Worm (Caenorhabditis elegans) whole organism, late embryonic: Measurements from ENCODE around the gene sap-49.
A peak's percentile ranks its signal among the peaks of the same experiment; 100 is the strongest.

Experiments used
- C08G9.2 ChIP-seq: sonication (generic microtip); optimal IDR thresholded peaks from 2 replicates; lab custom pipeline; 2016; ENCODE audit warnings: mild to moderate bottlenecking, missing genetic modification characterization, moderate library complexity, missing compliant biosample characterization
- C38D4.7 ChIP-seq: fragments of 200-800 bp; sonication (Bioruptor generic); optimal IDR thresholded peaks from 2 replicates; lab custom pipeline; 2018; ENCODE audit warnings: mild to moderate bottlenecking, missing genetic modification characterization, moderate library complexity, missing compliant biosample characterization
- F13H6.1 ChIP-seq: sonication (generic microtip); optimal IDR thresholded peaks from 2 replicates; lab custom pipeline; 2016; ENCODE audit warnings: missing genetic modification characterization, missing compliant biosample characterization
- K09A11.1 ChIP-seq: sonication (generic microtip); optimal IDR thresholded peaks from 2 replicates; lab custom pipeline; 2017; ENCODE audit warnings: antibody characterized with exemption, mild to moderate bottlenecking, missing genetic modification characterization, missing compliant biosample characterization; ENCODE audit not compliant: insufficient read depth
- ahr-1 ChIP-seq: sonication (generic microtip); optimal IDR thresholded peaks from 2 replicates; lab custom pipeline; 2016; ENCODE audit warnings: missing genetic modification characterization, missing compliant biosample characterization
- ceh-14 ChIP-seq: sonication (generic microtip); optimal IDR thresholded peaks from 2 replicates; lab custom pipeline; 2016; ENCODE audit warnings: missing genotype, missing genetic modification characterization, missing compliant biosample characterization
- ceh-2 ChIP-seq: sonication (generic microtip); optimal IDR thresholded peaks from 2 replicates; lab custom pipeline; 2016; ENCODE audit warnings: missing genotype, missing genetic modification characterization, missing compliant biosample characterization
- ceh-24 ChIP-seq: sonication (generic microtip); optimal IDR thresholded peaks from 2 replicates; lab custom pipeline; 2016; ENCODE audit warnings: mild to moderate bottlenecking, missing genetic modification characterization, missing compliant biosample characterization
- ceh-31 ChIP-seq: sonication (generic microtip); optimal IDR thresholded peaks from 2 replicates; lab custom pipeline; 2016; ENCODE audit warnings: missing genetic modification characterization, missing compliant biosample characterization
- ceh-34 ChIP-seq: sonication (generic microtip); optimal IDR thresholded peaks from 2 replicates; lab custom pipeline; 2016; ENCODE audit warnings: mild to moderate bottlenecking, missing genetic modification characterization, missing compliant biosample characterization
- ceh-48 ChIP-seq: sonication (generic microtip); optimal IDR thresholded peaks from 2 replicates; lab custom pipeline; 2016; ENCODE audit warnings: missing genetic modification characterization, inconsistent platforms, missing compliant biosample characterization
- ceh-6 ChIP-seq: fragments of 200-800 bp; sonication (Bioruptor generic); optimal IDR thresholded peaks from 2 replicates; lab custom pipeline; 2018; ENCODE audit warnings: mild to moderate bottlenecking, missing genetic modification characterization, missing compliant biosample characterization
- dmd-4 ChIP-seq: sonication (generic microtip); optimal IDR thresholded peaks from 2 replicates; lab custom pipeline; 2016; ENCODE audit warnings: borderline replicate concordance, missing genetic modification characterization, missing compliant biosample characterization
- dve-1 ChIP-seq: sonication (generic microtip); optimal IDR thresholded peaks from 2 replicates; lab custom pipeline; 2017; ENCODE audit warnings: antibody characterized with exemption, mild to moderate bottlenecking, missing genetic modification characterization, missing compliant biosample characterization
- elt-2 ChIP-seq: sonication (generic microtip); optimal IDR thresholded peaks from 2 replicates; lab custom pipeline; 2016; ENCODE audit warnings: missing genetic modification reagents, missing genetic modification characterization, missing compliant biosample characterization
- eyg-1 ChIP-seq: sonication (generic microtip); optimal IDR thresholded peaks from 2 replicates; lab custom pipeline; 2016; ENCODE audit warnings: missing genotype, missing genetic modification characterization, missing compliant biosample characterization
- fax-1 ChIP-seq: sonication (generic microtip); optimal IDR thresholded peaks from 2 replicates; lab custom pipeline; 2016; ENCODE audit warnings: missing genotype, missing genetic modification characterization, missing compliant biosample characterization
- hlh-15 ChIP-seq: sonication (generic microtip); optimal IDR thresholded peaks from 2 replicates; lab custom pipeline; 2016; ENCODE audit warnings: missing genetic modification characterization, missing compliant biosample characterization
- hlh-30 ChIP-seq: sonication (generic microtip); optimal IDR thresholded peaks from 2 replicates; lab custom pipeline; 2017; ENCODE audit warnings: antibody characterized with exemption, missing genetic modification characterization, missing compliant biosample characterization; ENCODE audit not compliant: insufficient read depth
- hlh-6 ChIP-seq: sonication (generic microtip); optimal IDR thresholded peaks from 2 replicates; lab custom pipeline; 2016; ENCODE audit warnings: missing genotype, missing genetic modification characterization, missing compliant biosample characterization
- lim-6 ChIP-seq: sonication (generic microtip); optimal IDR thresholded peaks from 2 replicates; lab custom pipeline; 2016; ENCODE audit warnings: missing genetic modification characterization, missing compliant biosample characterization
- lin-11 ChIP-seq: fragments of 200-800 bp; sonication (Bioruptor generic); optimal IDR thresholded peaks from 2 replicates; lab custom pipeline; 2018; ENCODE audit warnings: mild to moderate bottlenecking, missing genetic modification characterization, missing compliant biosample characterization
- madf-2 ChIP-seq: sonication (generic microtip); optimal IDR thresholded peaks from 2 replicates; lab custom pipeline; 2017; ENCODE audit warnings: missing genetic modification characterization, missing compliant biosample characterization
- mec-3 ChIP-seq: sonication (generic microtip); optimal IDR thresholded peaks from 2 replicates; lab custom pipeline; 2016; ENCODE audit warnings: borderline replicate concordance, missing genetic modification characterization, missing compliant biosample characterization
- nfya-1 ChIP-seq: sonication (generic microtip); optimal IDR thresholded peaks from 2 replicates; lab custom pipeline; 2017; ENCODE audit warnings: missing genetic modification characterization, mild to moderate bottlenecking, missing compliant biosample characterization, antibody characterized with exemption, moderate library complexity
- nhr-11 ChIP-seq: fragments of 150-350 bp; optimal IDR thresholded peaks from 2 replicates; lab custom pipeline; 2014; ENCODE audit warnings: missing biosample characterization, missing genetic modification characterization
- npax-4 ChIP-seq: sonication (generic microtip); optimal IDR thresholded peaks from 2 replicates; lab custom pipeline; 2016; ENCODE audit warnings: missing genetic modification characterization, missing compliant biosample characterization
- odd-2 ChIP-seq: sonication (generic microtip); optimal IDR thresholded peaks from 2 replicates; lab custom pipeline; 2017; ENCODE audit warnings: antibody characterized with exemption, mild to moderate bottlenecking, missing genetic modification characterization, missing compliant biosample characterization
- pat-9 ChIP-seq: fragments of 200-800 bp; sonication (Bioruptor generic); optimal IDR thresholded peaks from 2 replicates; lab custom pipeline; 2018; ENCODE audit warnings: mild to moderate bottlenecking, missing genetic modification characterization, moderate library complexity, missing compliant biosample characterization
- pax-1 ChIP-seq: fragments of 150-350 bp; optimal IDR thresholded peaks from 2 replicates; lab custom pipeline; 2014; ENCODE audit warnings: missing biosample characterization, missing genetic modification characterization
- pha-2 ChIP-seq: sonication (generic microtip); optimal IDR thresholded peaks from 2 replicates; lab custom pipeline; 2017; ENCODE audit warnings: mild to moderate bottlenecking, missing genetic modification characterization, missing compliant biosample characterization
- pha-4 ChIP-seq: fragments of 150-350 bp; optimal IDR thresholded peaks from 2 replicates; lab custom pipeline; 2018; ENCODE audit warnings: missing biosample characterization, missing genetic modification reagents, missing genetic modification characterization
- pqm-1 ChIP-seq: sonication (generic microtip); optimal IDR thresholded peaks from 2 replicates; lab custom pipeline; 2016; ENCODE audit warnings: missing genetic modification characterization, missing compliant biosample characterization
- pros-1 ChIP-seq: fragments of 150-350 bp; optimal IDR thresholded peaks from 2 replicates; lab custom pipeline; 2014; ENCODE audit warnings: missing biosample characterization, missing genetic modification reagents, missing genetic modification characterization
- rnt-1 ChIP-seq: sonication (generic microtip); optimal IDR thresholded peaks from 2 replicates; lab custom pipeline; 2016; ENCODE audit warnings: missing genetic modification characterization, missing compliant biosample characterization
- sdc-2 ChIP-seq: sonication (generic microtip); optimal IDR thresholded peaks from 2 replicates; lab custom pipeline; 2016; ENCODE audit warnings: missing genotype, missing genetic modification characterization, missing compliant biosample characterization
- sox-2 ChIP-seq: fragments of 200-800 bp; sonication (Bioruptor generic); IDR thresholded peaks from 2 replicates; pipeline ENCODE4 v1.3.6; 2022; ENCODE audit warnings: missing genetic modification reagents, missing genetic modification characterization, missing compliant biosample characterization
- sox-4 ChIP-seq: sonication (generic microtip); optimal IDR thresholded peaks from 2 replicates; lab custom pipeline; 2017; ENCODE audit warnings: mild to moderate bottlenecking, missing genetic modification characterization, inconsistent platforms, missing compliant biosample characterization
- syd-9 ChIP-seq: sonication (generic microtip); optimal IDR thresholded peaks from 2 replicates; lab custom pipeline; 2016; ENCODE audit warnings: mild to moderate bottlenecking, missing genetic modification characterization, moderate library complexity, missing compliant biosample characterization
- tbx-2 ChIP-seq: sonication (generic microtip); optimal IDR thresholded peaks from 2 replicates; lab custom pipeline; 2016; ENCODE audit warnings: missing genetic modification characterization, missing compliant biosample characterization
- tbx-7 ChIP-seq: sonication (generic microtip); optimal IDR thresholded peaks from 2 replicates; lab custom pipeline; 2016; ENCODE audit warnings: missing genotype, missing genetic modification characterization, missing compliant biosample characterization
- ttx-3 ChIP-seq: sonication (generic microtip); optimal IDR thresholded peaks from 2 replicates; lab custom pipeline; 2016; ENCODE audit warnings: missing genetic modification reagents, missing genetic modification characterization, missing compliant biosample characterization
- unc-42 ChIP-seq: sonication (generic microtip); optimal IDR thresholded peaks from 2 replicates; lab custom pipeline; 2016; ENCODE audit warnings: missing genotype, missing genetic modification characterization, missing compliant biosample characterization
- unc-55 ChIP-seq: sonication (generic microtip); optimal IDR thresholded peaks from 2 replicates; lab custom pipeline; 2017; ENCODE audit warnings: missing biosample characterization, missing genetic modification reagents, missing genetic modification characterization
- unc-86 ChIP-seq: sonication (generic microtip); optimal IDR thresholded peaks from 2 replicates; lab custom pipeline; 2016; ENCODE audit warnings: missing genetic modification characterization, missing compliant biosample characterization
- zip-5 ChIP-seq: sonication (generic microtip); optimal IDR thresholded peaks from 2 replicates; lab custom pipeline; 2016; ENCODE audit warnings: missing genetic modification characterization, missing compliant biosample characterization
- ztf-16 ChIP-seq: sonication (generic microtip); optimal IDR thresholded peaks from 2 replicates; lab custom pipeline; 2017; ENCODE audit warnings: missing genetic modification characterization, missing compliant biosample characterization

Gene sap-49

ce11 chrII:8035667-8036066 is at the start of gene sap-49:
sap-49 (minus strand) TSS chrII:8035767.
- TF ChIP-seq hlh-6 (tag; lab: Kevin White, UChicago) (no peak), ceh-31 (no peak), ztf-16 (no peak)

ce11 chrII:8078041-8078440 is 42.5 kb upstream of the sap-49 start, which contains the start of gene K02C4.5:
K02C4.5 (plus strand) TSS chrII:8078435.
- TF ChIP-seq eyg-1 (tag; lab: Kevin White, UChicago) (no peak), ahr-1 (tag; lab: Kevin White, UChicago) (no peak), ztf-16 (no peak), pat-9 (tag; lab: Kevin White, UChicago) (no peak), pha-4 (tag; lab: Kevin White, UChicago) (no peak), unc-86 (no peak), unc-55 (GFP tag; lab: Kevin White, UChicago) (no peak), ceh-48 (no peak), hlh-15 (tag; lab: Kevin White, UChicago) (no peak), tbx-7 (tag; lab: Kevin White, UChicago) (no peak), lin-11 (tag; lab: Kevin White, UChicago) (no peak), sox-4 (no peak), ceh-14 (tag; lab: Kevin White, UChicago) (no peak)

- TF ChIP-seq mec-3 (tag; lab: Kevin White, UChicago), result no peak
- TF ChIP-seq syd-9 (tag; lab: Kevin White, UChicago), result no peak
- peak; percentile 40 for TF ChIP-seq ceh-14 (tag; lab: Kevin White, UChicago)
- TF ChIP-seq nfya-1, result peak; percentile 51
- peak; percentile 21 for TF ChIP-seq pha-2 (tag; lab: Kevin White, UChicago)
- peak; percentile 6 for TF ChIP-seq ceh-2 (tag; lab: Kevin White, UChicago)
- peak; percentile 40 for TF ChIP-seq ttx-3 (tag; lab: Kevin White, UChicago)
- no peak for TF ChIP-seq rnt-1 (tag; lab: Kevin White, UChicago)
- TF ChIP-seq sdc-2 (tag; lab: Kevin White, UChicago), result no peak
- TF ChIP-seq hlh-15 (tag; lab: Kevin White, UChicago), result no peak
- TF ChIP-seq tbx-2 (tag; lab: Kevin White, UChicago), result peak; percentile 73
- no peak for TF ChIP-seq unc-55 (GFP tag; lab: Kevin White, UChicago)
- peak; percentile 52 for TF ChIP-seq eyg-1 (tag; lab: Kevin White, UChicago)
- peak; percentile 17 for TF ChIP-seq ceh-48
- TF ChIP-seq ahr-1 (tag; lab: Kevin White, UChicago), result no peak
- no peak for TF ChIP-seq sox-2 (GFP tag; lab: Robert Waterston, UW)
- TF ChIP-seq pros-1, result no peak
- TF ChIP-seq sox-4, result peak; percentile 55
- TF ChIP-seq pax-1 (tag; lab: Kevin White, UChicago), result no peak
- peak; percentile 55 for TF ChIP-seq hlh-30
- TF ChIP-seq C08G9.2 (tag; lab: Kevin White, UChicago), result peak; percentile 48
- TF ChIP-seq pat-9 (tag; lab: Kevin White, UChicago), result peak; percentile 80
- TF ChIP-seq ceh-24 (tag; lab: Kevin White, UChicago), result no peak
- TF ChIP-seq dve-1 (tag; lab: Kevin White, UChicago), result peak; percentile 76
- peak; percentile 18 for TF ChIP-seq npax-4 (tag; lab: Kevin White, UChicago)
- TF ChIP-seq C38D4.7 (GFP tag; lab: Kevin White, UChicago), result peak; percentile 55
- no peak for TF ChIP-seq nhr-11
- TF ChIP-seq F13H6.1 (tag; lab: Kevin White, UChicago), result no peak
- TF ChIP-seq unc-42 (tag; lab: Kevin White, UChicago), result no peak
- TF ChIP-seq hlh-6 (tag; lab: Kevin White, UChicago), result peak; percentile 76
- TF ChIP-seq K09A11.1 (tag; lab: Kevin White, UChicago), result peak; percentile 63
- peak; percentile 52 for TF ChIP-seq ceh-34 (tag; lab: Kevin White, UChicago)
- peak; percentile 12 for TF ChIP-seq odd-2
- peak; percentile 78 for TF ChIP-seq ceh-6 (GFP tag; lab: Kevin White, UChicago)
- no peak for TF ChIP-seq madf-2
- peak; percentile 49 for TF ChIP-seq lin-11 (tag; lab: Kevin White, UChicago)
- no peak for TF ChIP-seq dmd-4 (tag; lab: Kevin White, UChicago)
- TF ChIP-seq elt-2 (tag; lab: Kevin White, UChicago), result peak; percentile 82
- TF ChIP-seq fax-1 (tag; lab: Kevin White, UChicago), result peak; percentile 9
- no peak for TF ChIP-seq zip-5
- no peak for TF ChIP-seq lim-6 (tag; lab: Kevin White, UChicago)
- TF ChIP-seq pqm-1 (tag; lab: Kevin White, UChicago), result no peak
These were observed 39.8 kb upstream of the sap-49 start, which contains the start of gene K02C4.2 for ce11 chrII:8075324-8075810. K02C4.2 (plus strand) TSS chrII:8075760.
